Fruit fly (Drosophila melanogaster) whole organism, embryonic: ENCODE results near the gene CG34244.

Source experiments
- CG11085 ChIP-seq: fragments of 200-800 bp; sonication (Bioruptor generic); IDR thresholded peaks from 2 replicates; pipeline ENCODE4 v1.3.6; 2022; ENCODE audit warnings: missing biosample characterization, missing genetic modification characterization
- CG11695 ChIP-seq: fragments of 200-800 bp; sonication (Bioruptor generic); IDR thresholded peaks from 3 replicates; pipeline ENCODE4 v1.3.6; 2022; ENCODE audit warnings: missing biosample characterization, missing genetic modification characterization
- CG12071 ChIP-seq: fragments of 200-800 bp; sonication (Bioruptor generic); optimal IDR thresholded peaks from 3 replicates; lab custom pipeline; 2018; ENCODE audit warnings: missing biosample characterization, mild to moderate bottlenecking, missing genetic modification characterization
- CG13123 ChIP-seq: fragments of 200-800 bp; sonication (Bioruptor generic); optimal IDR thresholded peaks from 2 replicates; lab custom pipeline; 2016; ENCODE audit warnings: missing biosample characterization, missing genetic modification characterization
- CG1602 ChIP-seq: fragments of 200-800 bp; sonication (Bioruptor generic); optimal IDR thresholded peaks from 3 replicates; lab custom pipeline; 2016; ENCODE audit warnings: missing biosample characterization, missing genetic modification characterization
- CG16779 ChIP-seq: fragments of 200-800 bp; sonication (Bioruptor generic); IDR thresholded peaks from 2 replicates; pipeline ENCODE4 v1.3.6; 2022; ENCODE audit warnings: missing biosample characterization, missing genetic modification characterization
- CG16863 ChIP-seq: fragments of 200-800 bp; sonication (Bioruptor generic); optimal IDR thresholded peaks from 3 replicates; lab custom pipeline; 2016; ENCODE audit warnings: missing biosample characterization, missing genetic modification characterization
- CG18011 ChIP-seq: fragments of 200-800 bp; sonication (Bioruptor generic); optimal IDR thresholded peaks from 2 replicates; lab custom pipeline; 2017; ENCODE audit warnings: missing biosample characterization, missing genetic modification characterization, mild to moderate bottlenecking, moderate library complexity, missing genotype
- CG2116 ChIP-seq: fragments of 200-800 bp; sonication (Bioruptor generic); optimal IDR thresholded peaks from 3 replicates; lab custom pipeline; 2018; ENCODE audit warnings: missing biosample characterization, mild to moderate bottlenecking, missing genetic modification characterization
- CG2120 ChIP-seq: fragments of 200-800 bp; sonication (Bioruptor generic); optimal IDR thresholded peaks from 3 replicates; lab custom pipeline; 2016; ENCODE audit warnings: missing biosample characterization, missing genetic modification characterization
- CG42726 ChIP-seq: fragments of 200-800 bp; sonication (Bioruptor generic); IDR thresholded peaks from 2 replicates; pipeline ENCODE4 v1.3.6; 2022; ENCODE audit warnings: missing biosample characterization, missing genetic modification characterization; ENCODE audit not compliant: partially characterized antibody
- CG4617 ChIP-seq: fragments of 200-800 bp; sonication (Bioruptor generic); optimal IDR thresholded peaks from 3 replicates; lab custom pipeline; 2016; ENCODE audit warnings: missing biosample characterization, missing genetic modification characterization, borderline replicate concordance
- CG4730 ChIP-seq: fragments of 200-800 bp; sonication (Bioruptor generic); IDR thresholded peaks from 2 replicates; pipeline ENCODE4 v1.3.6; 2022; ENCODE audit warnings: missing biosample characterization, missing genetic modification characterization
- CG4854 ChIP-seq: fragments of 200-800 bp; sonication (Bioruptor generic); optimal IDR thresholded peaks from 2 replicates; lab custom pipeline; 2016; ENCODE audit warnings: missing biosample characterization, missing genetic modification characterization, inconsistent platforms
- CG7928 ChIP-seq: fragments of 200-800 bp; sonication (Bioruptor generic); optimal IDR thresholded peaks from 2 replicates; lab custom pipeline; 2017; ENCODE audit warnings: missing biosample characterization, mild to moderate bottlenecking, missing genetic modification characterization
- CG7987 ChIP-seq: fragments of 200-800 bp; sonication (Bioruptor generic); optimal IDR thresholded peaks from 2 replicates; lab custom pipeline; 2018; ENCODE audit warnings: missing biosample characterization, mild to moderate bottlenecking, missing genetic modification characterization, moderate library complexity
- CG8359 ChIP-seq: fragments of 200-800 bp; sonication (Bioruptor generic); optimal IDR thresholded peaks from 2 replicates; lab custom pipeline; 2017; ENCODE audit warnings: missing biosample characterization, mild to moderate bottlenecking, missing genetic modification characterization, borderline replicate concordance
- CG8944 ChIP-seq: fragments of 200-800 bp; sonication (Bioruptor generic); optimal IDR thresholded peaks from 3 replicates; lab custom pipeline; 2016; ENCODE audit warnings: missing biosample characterization, missing genetic modification characterization
- Dll ChIP-seq: fragments of 200-800 bp; sonication (Bioruptor generic); IDR thresholded peaks from 4 replicates; pipeline ENCODE4 v1.3.6; 2022; ENCODE audit warnings: missing biosample characterization, missing genetic modification characterization; ENCODE audit not compliant: partially characterized antibody
- Dref ChIP-seq: fragments of 200-800 bp; sonication (Bioruptor generic); IDR thresholded peaks from 2 replicates; pipeline ENCODE4 v1.3.6; 2022; ENCODE audit warnings: missing biosample characterization, missing genetic modification characterization
- HHEX ChIP-seq: fragments of 200-800 bp; sonication (Bioruptor generic); optimal IDR thresholded peaks from 3 replicates; lab custom pipeline; 2017; ENCODE audit warnings: missing biosample characterization, mild to moderate bottlenecking, missing genetic modification characterization, missing genetic modification reagents
- HLHmδ ChIP-seq: fragments of 200-800 bp; sonication (Bioruptor generic); optimal IDR thresholded peaks from 2 replicates; lab custom pipeline; 2018; ENCODE audit warnings: missing biosample characterization, mild to moderate bottlenecking, missing genetic modification characterization, moderate library complexity
- Hey ChIP-seq: fragments of 200-800 bp; sonication (Bioruptor generic); optimal IDR thresholded peaks from 3 replicates; lab custom pipeline; 2018; ENCODE audit warnings: missing biosample characterization, mild to moderate bottlenecking, missing genetic modification characterization
- Kr ChIP-seq: fragments of 200-800 bp; sonication (Bioruptor generic); optimal IDR thresholded peaks from 2 replicates; lab custom pipeline; 2017; ENCODE audit warnings: missing biosample characterization, mild to moderate bottlenecking, missing genetic modification characterization
- Med ChIP-seq: fragments of 200-800 bp; sonication (Bioruptor generic); peaks from one replicate; lab custom pipeline; 2016; ENCODE audit warnings: missing biosample characterization, missing genetic modification characterization, mild to moderate bottlenecking, inconsistent platforms, moderate library complexity
- Nf-YA ChIP-seq: fragments of 200-800 bp; sonication (Bioruptor generic); IDR thresholded peaks from 2 replicates; pipeline ENCODE4 v1.3.6; 2022; ENCODE audit warnings: missing biosample characterization, missing genetic modification characterization
- Oaz ChIP-seq: fragments of 200-800 bp; sonication (Bioruptor generic); IDR thresholded peaks from 2 replicates; pipeline ENCODE4 v1.3.6; 2022; ENCODE audit warnings: missing biosample characterization, missing genetic modification characterization
- Scr ChIP-seq: fragments of 200-800 bp; sonication (Bioruptor generic); IDR thresholded peaks from 2 replicates; pipeline ENCODE4 v1.3.6; 2022; ENCODE audit warnings: missing biosample characterization, missing genetic modification characterization; ENCODE audit not compliant: partially characterized antibody
- Taf1 ChIP-seq: fragments of 200-800 bp; sonication (Bioruptor generic); IDR thresholded peaks from 2 replicates; pipeline ENCODE4 v1.3.6; 2022; ENCODE audit warnings: missing biosample characterization, missing genetic modification characterization
- Trl ChIP-seq, 3 experiments: fragments of >200 bp in 2 of 3; fragments of 200-800 bp in 1 of 3; sonication (Bioruptor generic) in 1 of 3; optimal IDR thresholded peaks; 2 replicates in 1 of 3; 3 replicates in 2 of 3; lab custom pipeline; 2016 to 2017; ENCODE audit warnings: missing biosample characterization in 1 of 3, missing genetic modification characterization in 1 of 3
- Usf ChIP-seq: fragments of 200-800 bp; sonication (Bioruptor generic); optimal IDR thresholded peaks from 2 replicates; lab custom pipeline; 2017; ENCODE audit warnings: missing genotype, missing biosample characterization, missing genetic modification characterization
- amos ChIP-seq: fragments of 200-800 bp; sonication (Bioruptor generic); IDR thresholded peaks from 2 replicates; pipeline ENCODE4 v1.3.6; 2022; ENCODE audit warnings: missing biosample characterization, missing genetic modification characterization; ENCODE audit not compliant: partially characterized antibody
- bcd ChIP-seq: fragments of 200-800 bp; sonication (Bioruptor generic); optimal IDR thresholded peaks from 2 replicates; lab custom pipeline; 2017; ENCODE audit warnings: missing biosample characterization, mild to moderate bottlenecking, missing genetic modification characterization
- cad ChIP-seq: fragments of >200 bp; optimal IDR thresholded peaks from 2 replicates; lab custom pipeline; 2017; ENCODE audit warnings: missing biosample characterization, missing genetic modification characterization
- chif ChIP-seq, 2 experiments: fragments of 200-800 bp; sonication (Bioruptor generic); optimal IDR thresholded peaks; 3 replicates each; lab custom pipeline; 2016; ENCODE audit warnings: missing biosample characterization in 2 of 2, missing genetic modification characterization in 2 of 2
- chm ChIP-seq: fragments of 200-800 bp; sonication (Bioruptor generic); IDR thresholded peaks from 2 replicates; pipeline ENCODE4 v1.3.6; 2022; ENCODE audit warnings: missing biosample characterization, missing genetic modification characterization
- dmrt11E ChIP-seq: fragments of 200-800 bp; sonication (Bioruptor generic); optimal IDR thresholded peaks from 3 replicates; lab custom pipeline; 2018; ENCODE audit warnings: missing biosample characterization, mild to moderate bottlenecking, missing genetic modification characterization, moderate library complexity
- dmrt99B ChIP-seq: fragments of 200-800 bp; sonication (Bioruptor generic); optimal IDR thresholded peaks from 2 replicates; lab custom pipeline; 2018; ENCODE audit warnings: missing biosample characterization, mild to moderate bottlenecking, missing genetic modification characterization, moderate library complexity
- ham ChIP-seq: fragments of 200-800 bp; sonication (Bioruptor generic); IDR thresholded peaks from 2 replicates; pipeline ENCODE4 v1.3.6; 2022; ENCODE audit warnings: missing biosample characterization, missing genetic modification characterization
- insv ChIP-seq, 2 experiments: fragments of 200-800 bp; sonication (Bioruptor generic); optimal IDR thresholded peaks; 3 replicates each; lab custom pipeline; 2016 to 2018; ENCODE audit warnings: missing biosample characterization in 2 of 2, missing genetic modification characterization in 2 of 2
- inv ChIP-seq: fragments of 200-800 bp; sonication (Bioruptor generic); IDR thresholded peaks from 2 replicates; pipeline ENCODE4 v1.3.6; 2022; ENCODE audit warnings: missing biosample characterization, missing genetic modification characterization; ENCODE audit not compliant: partially characterized antibody
- klu ChIP-seq: fragments of 200-800 bp; sonication (Bioruptor generic); IDR thresholded peaks from 2 replicates; pipeline ENCODE4 v1.3.6; 2022; ENCODE audit warnings: missing biosample characterization, missing genetic modification characterization
- mam ChIP-seq: fragments of 200-800 bp; sonication (Bioruptor generic); optimal IDR thresholded peaks from 3 replicates; lab custom pipeline; 2016; ENCODE audit warnings: missing biosample characterization, missing genetic modification characterization
- nau ChIP-seq: fragments of 200-800 bp; sonication (Bioruptor generic); optimal IDR thresholded peaks from 3 replicates; lab custom pipeline; 2017; ENCODE audit warnings: missing biosample characterization, mild to moderate bottlenecking, missing genetic modification characterization, missing genetic modification reagents
- prd ChIP-seq, 3 experiments: fragments of >200 bp in 2 of 3; fragments of 200-800 bp in 1 of 3; sonication (Bioruptor generic) in 1 of 3; optimal IDR thresholded peaks in 2 of 3; IDR thresholded peaks in 1 of 3; 2 replicates in 2 of 3; 3 replicates in 1 of 3; pipeline versions ENCODE4 v1.3.6 to Lab custom; 2017 to 2022; ENCODE audit warnings: missing biosample characterization in 1 of 3, missing genetic modification characterization in 1 of 3
- schlank ChIP-seq: fragments of 200-800 bp; sonication (Bioruptor generic); optimal IDR thresholded peaks from 2 replicates; lab custom pipeline; 2018; ENCODE audit warnings: missing biosample characterization, mild to moderate bottlenecking, missing genetic modification characterization
- slou ChIP-seq: fragments of 200-800 bp; sonication (Bioruptor generic); optimal IDR thresholded peaks from 3 replicates; lab custom pipeline; 2016; ENCODE audit warnings: missing biosample characterization, missing genetic modification characterization
- so ChIP-seq: fragments of 200-800 bp; sonication (Bioruptor generic); IDR thresholded peaks from 3 replicates; pipeline ENCODE4 v1.3.6; 2022; ENCODE audit warnings: missing biosample characterization, missing genetic modification characterization
- twi ChIP-seq: fragments of 200-800 bp; optimal IDR thresholded peaks from 2 replicates; lab custom pipeline; 2019; ENCODE audit warnings: missing biosample characterization, mild to moderate bottlenecking, missing genetic modification characterization, moderate library complexity

The CG34244 gene

dm6 chr3L:14217677-14218254 is 18.0 kb downstream of the CG34244 start, which contains the start of gene CG7768 (continued):
- no peak for TF ChIP-seq so
- TF ChIP-seq Trl (optimal IDR thresholded peaks at IDR 0.05; lab: Kevin White, UChicago): no peak
- peak; percentile 47 for TF ChIP-seq Trl (GFP tag; optimal IDR thresholded peaks at IDR 0.05; lab: Kevin White, UChicago)
- TF ChIP-seq slou (GFP tag; lab: Kevin White, UChicago): peak; percentile 62
- peak; percentile 49 for TF ChIP-seq mam
- peak; percentile 91 for TF ChIP-seq Med (GFP tag; lab: Kevin White, UChicago)
- TF ChIP-seq CG8944 (GFP tag; lab: Kevin White, UChicago): no peak
- TF ChIP-seq Scr: no peak
- TF ChIP-seq CG2116 (GFP tag; lab: Kevin White, UChicago): peak; percentile 3
- no peak for TF ChIP-seq inv
- no peak for TF ChIP-seq chm (GFP tag; lab: Robert Waterston, UW)
- no peak for TF ChIP-seq ham
- no peak; the same call in 2 of the 3 replicates for TF ChIP-seq CG11695 (GFP tag; lab: Robert Waterston, UW)
- 0 out of 2 replicates have a peak, but pooled peaks have one; percentile 19 for TF ChIP-seq Oaz (GFP tag; lab: Robert Waterston, UW)
- peak; percentile 54 for TF ChIP-seq CG7928
- no peak for TF ChIP-seq Taf1 (GFP tag; lab: Robert Waterston, UW)
- no peak for TF ChIP-seq CG1602 (GFP tag; lab: Kevin White, UChicago)
- TF ChIP-seq Dref: no peak
- peak; percentile 88 for TF ChIP-seq CG7987 (GFP tag; lab: Kevin White, UChicago)
- peak; percentile 74 for TF ChIP-seq CG2120 (GFP tag; lab: Kevin White, UChicago)
- TF ChIP-seq prd (optimal IDR thresholded peaks at IDR 0.05; lab: Kevin White, UChicago): no peak
- TF ChIP-seq prd (GFP tag; IDR thresholded peaks at IDR 0.05; lab: Robert Waterston, UW): no peak; the same call in 2 of the 3 replicates
- TF ChIP-seq CG16863 (GFP tag; lab: Kevin White, UChicago): peak; percentile 9
- TF ChIP-seq CG11085 (GFP tag; lab: Robert Waterston, UW): no peak; the same call in 1 of the 2 replicates
- peak; percentile 19 for TF ChIP-seq Hey
- no peak for TF ChIP-seq cad
- peak; percentile 27 for TF ChIP-seq bcd (GFP tag; lab: Kevin White, UChicago)
- TF ChIP-seq dmrt99B (tag; lab: Kevin White, UChicago): peak; percentile 56
- no peak for TF ChIP-seq CG16779 (GFP tag; lab: Robert Waterston, UW)
- no peak for TF ChIP-seq CG4617 (GFP tag; lab: Kevin White, UChicago)
- TF ChIP-seq CG12071: peak; percentile 82
- TF ChIP-seq insv (GFP tag; optimal IDR thresholded peaks at IDR 0.05; lab: Kevin White, UChicago): peak in 1 of 2 experiments; percentile 14
- TF ChIP-seq Nf-YA (GFP tag; lab: Robert Waterston, UW): peak; percentile 51
- TF ChIP-seq CG4730: no peak
- TF ChIP-seq schlank (tag; lab: Kevin White, UChicago): peak; percentile 80
- peak; percentile 51 for TF ChIP-seq CG4854 (GFP tag; lab: Kevin White, UChicago)
- TF ChIP-seq CG8359 (GFP tag; lab: Kevin White, UChicago): no peak
- TF ChIP-seq Kr (GFP tag; lab: Kevin White, UChicago): no peak
- no peak for TF ChIP-seq amos (GFP tag; lab: Robert Waterston, UW)
- peak; percentile 76 for TF ChIP-seq HHEX (GFP tag; lab: Kevin White, UChicago)
- no peak for TF ChIP-seq Usf (GFP tag; lab: Kevin White, UChicago)
- no peak for TF ChIP-seq dmrt11E (tag; lab: Kevin White, UChicago)
- TF ChIP-seq nau (GFP tag; lab: Kevin White, UChicago): peak; percentile 77
- no peak for TF ChIP-seq HLHmδ (GFP tag; lab: Kevin White, UChicago)
- no peak for TF ChIP-seq Dll
- peak; percentile 49 for TF ChIP-seq CG18011 (GFP tag; lab: Kevin White, UChicago)
- TF ChIP-seq CG13123 (GFP tag; lab: Kevin White, UChicago): peak; percentile 42
- TF ChIP-seq twi (tag; lab: Kevin White, UChicago): no peak
- TF ChIP-seq chif (GFP tag; optimal IDR thresholded peaks at IDR 0.05; lab: Kevin White, UChicago): no peak
- no peak for TF ChIP-seq klu (GFP tag; lab: Robert Waterston, UW)
- no peak for TF ChIP-seq CG42726 (GFP tag; lab: Robert Waterston, UW)
